Worm (Caenorhabditis elegans): Measurements from ENCODE around the gene W02B12.1.

ce11 chrII:11400386-11400785, 48.4 kb upstream of the W02B12.1 start:
- TF ChIP-seq mep-1 (tag; optimal IDR thresholded peaks at IDR 0.05) (no peak), flh-1 (GFP tag; optimal IDR thresholded peaks at IDR 0.05) (no peak), pha-4 (tag; optimal IDR thresholded peaks at IDR 0.05) (no peak)
